Worm (Caenorhabditis elegans): ENCODE data around the gene sgt-1.

DNA sequence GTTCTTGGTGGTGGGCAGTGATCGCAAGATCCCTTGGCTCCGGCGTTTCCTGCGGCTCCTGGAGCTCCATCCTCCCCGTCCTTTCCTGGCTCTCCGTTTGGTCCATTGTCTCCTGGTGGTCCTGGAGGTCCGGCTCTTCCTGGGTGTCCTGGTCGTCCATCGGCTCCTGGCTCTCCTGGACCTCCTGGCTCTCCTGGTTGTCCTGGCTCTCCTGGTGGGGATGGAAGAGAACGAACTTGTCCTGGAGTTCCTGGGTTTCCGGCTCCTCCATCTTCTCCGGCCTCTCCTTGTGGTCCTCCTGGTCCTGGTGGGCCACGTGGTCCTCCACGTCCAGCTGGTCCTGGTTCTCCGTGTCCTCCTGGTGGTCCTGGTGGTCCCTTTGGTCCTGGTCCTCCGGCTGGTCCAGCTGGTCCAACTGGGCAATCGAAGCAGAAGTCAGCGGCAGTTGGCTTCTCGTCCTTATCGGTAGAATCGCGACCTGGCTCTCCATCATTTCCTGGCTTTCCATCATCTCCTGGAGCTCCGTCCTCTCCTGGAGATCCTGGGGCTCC is 33.7 kb downstream of the sgt-1 start:
- TF ChIP-seq gmeb-1 (tag; optimal IDR thresholded peaks at IDR 0.05) (no peak), snpc-4 (tag; optimal IDR thresholded peaks at IDR 0.05) (no peak), skn-1 (tag; optimal IDR thresholded peaks at IDR 0.05) (no peak), nhr-12 (tag; optimal IDR thresholded peaks at IDR 0.05) (no peak), F13H6.1 (tag; optimal IDR thresholded peaks at IDR 0.05) (no peak), ceh-82 (tag; optimal IDR thresholded peaks at IDR 0.05) (no peak), ztf-1 (GFP tag; conservative IDR thresholded peaks at IDR 0.05) (no peak), nhr-77 (tag; optimal IDR thresholded peaks at IDR 0.05) (no peak), elt-1 (tag; optimal IDR thresholded peaks at IDR 0.05) (no peak)

All from whole organism, L2 larva.